Fruit fly (Drosophila melanogaster): ENCODE data around the gene Ilp3.

- TF ChIP-seq CG34367 (tag; optimal IDR thresholded peaks at IDR 0.05) (no peak), CG15710 (tag; optimal IDR thresholded peaks at IDR 0.05) (no peak), CG12605 (GFP tag; IDR thresholded peaks at IDR 0.05) (no peak), Ets98B (GFP tag; IDR thresholded peaks at IDR 0.05) (no peak)
Observed at dm6 chr3L:9751625-9752024, 50.3 kb downstream of the Ilp3 start.

All from whole organism, pupa.